Worm (Caenorhabditis elegans): ENCODE results near the gene C24A3.2.

Gene C24A3.2

ce11 chrX:8997450-8998075 lies at the start of gene C24A3.2:
TSS of gene C24A3.2 (plus strand) at chrX:8997500.
- TF ChIP-seq unc-42 (tag; optimal IDR thresholded peaks at IDR 0.05), result peak; percentile 28
- no peak for TF ChIP-seq dve-1 (tag; optimal IDR thresholded peaks at IDR 0.05)
- TF ChIP-seq npax-4 (tag; optimal IDR thresholded peaks at IDR 0.05), result no peak

- TF ChIP-seq madf-2 (tag; optimal IDR thresholded peaks at IDR 0.05) (no peak), ceh-24 (tag; optimal IDR thresholded peaks at IDR 0.05) (no peak), pat-9 (tag; optimal IDR thresholded peaks at IDR 0.05) (no peak), Y22D7AL.16 (tag; optimal IDR thresholded peaks at IDR 0.05) (no peak), nhr-11 (tag; optimal IDR thresholded peaks at IDR 0.05) (no peak), ceh-30 (tag; optimal IDR thresholded peaks at IDR 0.05) (no peak), hlh-15 (tag; optimal IDR thresholded peaks at IDR 0.05) (no peak), sox-4 (tag; optimal IDR thresholded peaks at IDR 0.05) (no peak), ceh-45 (GFP tag; IDR thresholded peaks at IDR 0.05) (no peak)
Observed at ce11 chrX:8950507-8951028, 46.7 kb upstream of the C24A3.2 start, which contains the start of gene trk-1. TSS of gene trk-1 (minus strand) at chrX:8950978.

ce11 chrX:8952007-8952406 lies 45.3 kb upstream of the C24A3.2 start:
- TF ChIP-seq unc-42 (tag; optimal IDR thresholded peaks at IDR 0.05) (no peak), ceh-31 (tag; optimal IDR thresholded peaks at IDR 0.05) (peak; percentile 26)

ce11 chrX:8953011-8953410 lies 44.3 kb upstream of the C24A3.2 start:
- no peak for TF ChIP-seq ceh-18 (tag; optimal IDR thresholded peaks at IDR 0.05)
- TF ChIP-seq ceh-34 (tag; optimal IDR thresholded peaks at IDR 0.05), result no peak
- TF ChIP-seq ama-1 (optimal IDR thresholded peaks at IDR 0.05), result no peak
- TF ChIP-seq sdc-2 (tag; optimal IDR thresholded peaks at IDR 0.05), result no peak
- no peak for TF ChIP-seq pha-4 (tag; optimal IDR thresholded peaks at IDR 0.05)
- no peak for TF ChIP-seq ztf-16 (tag; optimal IDR thresholded peaks at IDR 0.05)
- no peak for TF ChIP-seq tbx-2 (tag; optimal IDR thresholded peaks at IDR 0.05)
- TF ChIP-seq pqm-1 (tag; optimal IDR thresholded peaks at IDR 0.05), result no peak
- no peak for TF ChIP-seq hlh-8 (tag; optimal IDR thresholded peaks at IDR 0.05)
- no peak for TF ChIP-seq rnt-1 (tag; optimal IDR thresholded peaks at IDR 0.05)
- no peak for TF ChIP-seq unc-42 (tag; optimal IDR thresholded peaks at IDR 0.05)
- no peak for TF ChIP-seq sox-4 (tag; optimal IDR thresholded peaks at IDR 0.05)

ce11 chrX:8955808-8956207 lies 41.5 kb upstream of the C24A3.2 start:
- no peak for TF ChIP-seq ceh-31 (tag; optimal IDR thresholded peaks at IDR 0.05)
- TF ChIP-seq pros-1 (tag; optimal IDR thresholded peaks at IDR 0.05), result no peak

ce11 chrX:8957974-8958373 lies 39.3 kb upstream of the C24A3.2 start:
- TF ChIP-seq pax-1 (tag; optimal IDR thresholded peaks at IDR 0.05) (no peak), ceh-19 (GFP tag; optimal IDR thresholded peaks at IDR 0.05) (no peak), T23F11.4 (GFP tag; optimal IDR thresholded peaks at IDR 0.05) (no peak), fax-1 (tag; optimal IDR thresholded peaks at IDR 0.05) (no peak), pha-4 (tag; optimal IDR thresholded peaks at IDR 0.05) (no peak), elt-4 (tag; optimal IDR thresholded peaks at IDR 0.05) (no peak), nfya-1 (tag; optimal IDR thresholded peaks at IDR 0.05) (no peak)

ce11 chrX:8961120-8961834 lies 36.0 kb upstream of the C24A3.2 start, which contains the start of gene aexr-3:
TSS of gene aexr-3 (minus strand) at chrX:8961170.
- TF ChIP-seq unc-42 (tag; optimal IDR thresholded peaks at IDR 0.05) (no peak), syd-9 (tag; optimal IDR thresholded peaks at IDR 0.05) (no peak), sdc-2 (tag; optimal IDR thresholded peaks at IDR 0.05) (no peak), unc-55 (GFP tag; optimal IDR thresholded peaks at IDR 0.05) (no peak), sox-2 (GFP tag; IDR thresholded peaks at IDR 0.05) (no peak), ref-2 (tag; optimal IDR thresholded peaks at IDR 0.05) (no peak), ceh-45 (GFP tag; IDR thresholded peaks at IDR 0.05) (no peak), hlh-6 (tag; optimal IDR thresholded peaks at IDR 0.05) (no peak)

Data from whole organism, late embryonic.